Fruit fly (Drosophila melanogaster): Measurements from ENCODE around the gene CG8149.

Gene CG8149

dm6 chr3R:9492100-9492499, 12.4 kb upstream of the CG8149 start:
- TF ChIP-seq dmrt93B (GFP tag; optimal IDR thresholded peaks at IDR 0.05) (no peak), Abd-B (GFP tag; optimal IDR thresholded peaks at IDR 0.05) (no peak), fru (GFP tag; optimal IDR thresholded peaks at IDR 0.05) (no peak), sv (GFP tag; optimal IDR thresholded peaks at IDR 0.05) (no peak), Hnf4 (GFP tag; optimal IDR thresholded peaks at IDR 0.05) (no peak), woc (GFP tag; optimal IDR thresholded peaks at IDR 0.05) (no peak), Sp1 (GFP tag; optimal IDR thresholded peaks at IDR 0.05) (no peak), tai (GFP tag; optimal IDR thresholded peaks at IDR 0.05) (no peak), jim (GFP tag; optimal IDR thresholded peaks at IDR 0.05) (no peak), dsf (GFP tag; optimal IDR thresholded peaks at IDR 0.05; ENCODE audit: borderline replicate concordance) (no peak), OdsH (GFP tag; optimal IDR thresholded peaks at IDR 0.05) (no peak), CrebA (GFP tag; optimal IDR thresholded peaks at IDR 0.05; ENCODE audit: borderline replicate concordance) (no peak), br (GFP tag; optimal IDR thresholded peaks at IDR 0.05) (no peak), usp (GFP tag; optimal IDR thresholded peaks at IDR 0.05) (no peak)

dm6 chr3R:9493627-9494626, 10.5 kb upstream of the CG8149 start, which contains the start of gene CG16779:
CG16779 (minus strand) TSS chr3R:9493677.
- no peak for TF ChIP-seq pan (optimal IDR thresholded peaks at IDR 0.05)
- peak; percentile 13 for TF ChIP-seq Vsx2 (GFP tag; optimal IDR thresholded peaks at IDR 0.05; ENCODE audit: partially characterized antibody)
- no peak for TF ChIP-seq dsf (GFP tag; optimal IDR thresholded peaks at IDR 0.05; ENCODE audit: borderline replicate concordance)
- peak; percentile 9 for TF ChIP-seq br (GFP tag; optimal IDR thresholded peaks at IDR 0.05)
- TF ChIP-seq foxo (GFP tag; optimal IDR thresholded peaks at IDR 0.05): peak in 1 of 2 experiments; percentile 24
- TF ChIP-seq lola (GFP tag; optimal IDR thresholded peaks at IDR 0.05): no peak
- peak; percentile 36 for TF ChIP-seq Dif (GFP tag; optimal IDR thresholded peaks at IDR 0.05; ENCODE audit: partially characterized antibody)
- TF ChIP-seq fru (GFP tag; optimal IDR thresholded peaks at IDR 0.05): peak; percentile 7
- peak in 1 of 2 experiments; percentile 46 for TF ChIP-seq dl (GFP tag; optimal IDR thresholded peaks at IDR 0.05; ENCODE audit: insufficient read depth in 1 of 2, partially characterized antibody in 2 of 2)
- no peak for TF ChIP-seq brk (GFP tag; optimal IDR thresholded peaks at IDR 0.05)
- TF ChIP-seq Hnf4 (GFP tag; optimal IDR thresholded peaks at IDR 0.05): no peak
- TF ChIP-seq Mio (GFP tag; optimal IDR thresholded peaks at IDR 0.05): no peak

DNA sequence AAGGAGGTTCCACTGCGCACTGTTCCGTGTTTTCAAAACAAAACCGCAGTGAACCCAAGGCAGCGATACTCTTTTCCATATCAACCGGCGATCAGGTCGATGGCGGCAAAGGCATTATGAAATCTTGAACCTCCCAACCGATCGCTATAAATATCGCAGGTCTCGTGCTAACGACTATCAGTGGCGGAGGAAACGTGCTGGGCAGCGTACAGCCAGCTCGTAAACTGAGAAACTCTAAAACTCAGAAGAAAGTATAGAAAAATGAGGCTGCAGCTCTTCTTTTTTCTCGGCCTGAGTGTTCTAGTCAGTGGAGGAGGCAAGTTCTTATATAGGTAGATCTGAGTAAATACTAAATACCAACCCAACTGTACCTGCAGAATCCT, 9.8 kb upstream of the CG8149 start, which contains the start of gene phu:
Gene phu (plus strand): TSS at position 175 of the 383 bp plus-strand sequence.
- no peak for TF ChIP-seq woc (GFP tag; optimal IDR thresholded peaks at IDR 0.05)
- TF ChIP-seq h (GFP tag; optimal IDR thresholded peaks at IDR 0.05): no peak
- TF ChIP-seq Hr83 (GFP tag; optimal IDR thresholded peaks at IDR 0.05; ENCODE audit: poor library complexity, severe bottlenecking): no peak
- no peak for TF ChIP-seq dsf (GFP tag; optimal IDR thresholded peaks at IDR 0.05; ENCODE audit: borderline replicate concordance)
- TF ChIP-seq pan (optimal IDR thresholded peaks at IDR 0.05): no peak
- TF ChIP-seq Vsx2 (GFP tag; optimal IDR thresholded peaks at IDR 0.05; ENCODE audit: partially characterized antibody): no peak
- TF ChIP-seq br (GFP tag; optimal IDR thresholded peaks at IDR 0.05): no peak
- no peak for TF ChIP-seq Jra (GFP tag; optimal IDR thresholded peaks at IDR 0.05)
- TF ChIP-seq Abd-B (GFP tag; optimal IDR thresholded peaks at IDR 0.05): no peak
- no peak for TF ChIP-seq jim (GFP tag; optimal IDR thresholded peaks at IDR 0.05)
- TF ChIP-seq fru (GFP tag; optimal IDR thresholded peaks at IDR 0.05): no peak
- no peak for TF ChIP-seq HLH106 (tag; optimal IDR thresholded peaks at IDR 0.05)
- no peak for TF ChIP-seq Dif (GFP tag; optimal IDR thresholded peaks at IDR 0.05; ENCODE audit: partially characterized antibody)
- no peak for TF ChIP-seq rgr (GFP tag; optimal IDR thresholded peaks at IDR 0.05)
- no peak for TF ChIP-seq Hr78 (GFP tag; optimal IDR thresholded peaks at IDR 0.05)
- no peak for TF ChIP-seq sv (GFP tag; optimal IDR thresholded peaks at IDR 0.05)

DNA sequence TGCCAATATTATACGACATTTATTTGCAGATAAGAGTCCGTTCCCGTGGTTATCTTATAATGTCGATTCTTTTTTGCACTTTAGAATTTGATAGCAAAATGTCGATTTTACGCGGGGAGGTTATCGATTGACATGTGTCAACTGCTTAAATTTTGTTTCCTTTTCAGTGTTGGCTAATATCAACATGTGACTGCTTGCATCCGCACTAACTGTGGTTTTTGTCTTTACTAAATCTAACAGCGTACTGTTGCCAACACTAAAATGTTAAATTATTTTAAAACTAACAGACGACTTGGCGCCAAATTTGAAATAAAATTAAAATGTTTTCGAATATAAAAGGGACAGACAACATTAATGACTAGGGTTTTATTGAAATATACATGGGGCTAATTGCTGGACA, 7.7 kb upstream of the CG8149 start:
- TF ChIP-seq fru (GFP tag; optimal IDR thresholded peaks at IDR 0.05) (peak; percentile 55), CrebA (GFP tag; optimal IDR thresholded peaks at IDR 0.05; ENCODE audit: borderline replicate concordance) (peak; percentile 82), dmrt93B (GFP tag; optimal IDR thresholded peaks at IDR 0.05) (peak; percentile 28), GATAd (GFP tag; optimal IDR thresholded peaks at IDR 0.05) (no peak), ey (GFP tag; optimal IDR thresholded peaks at IDR 0.05) (peak; percentile 68), Hnf4 (GFP tag; optimal IDR thresholded peaks at IDR 0.05) (peak; percentile 90), CG9705 (GFP tag; optimal IDR thresholded peaks at IDR 0.05) (peak; percentile 63), HLH106 (tag; optimal IDR thresholded peaks at IDR 0.05) (peak; percentile 75), h (GFP tag; optimal IDR thresholded peaks at IDR 0.05) (peak; percentile 78), Mio (GFP tag; optimal IDR thresholded peaks at IDR 0.05) (no peak), dl (GFP tag; optimal IDR thresholded peaks at IDR 0.05; ENCODE audit: insufficient read depth in 1 of 2, partially characterized antibody in 2 of 2) (no peak), Rel (GFP tag; optimal IDR thresholded peaks at IDR 0.05) (no peak), Rel (tag; optimal IDR thresholded peaks at IDR 0.05) (peak; percentile 49), Jra (GFP tag; optimal IDR thresholded peaks at IDR 0.05) (peak; percentile 75), jim (GFP tag; optimal IDR thresholded peaks at IDR 0.05) (no peak), Dfd (GFP tag; optimal IDR thresholded peaks at IDR 0.05) (no peak), CG32264 (GFP tag; optimal IDR thresholded peaks at IDR 0.05) (peak; percentile 42), psq (GFP tag; optimal IDR thresholded peaks at IDR 0.05) (peak; percentile 42), tai (GFP tag; optimal IDR thresholded peaks at IDR 0.05) (peak; percentile 84), foxo (GFP tag; optimal IDR thresholded peaks at IDR 0.05) (peak in 1 of 2 experiments; percentile 86), N (GFP tag; optimal IDR thresholded peaks at IDR 0.05) (peak; percentile 8), pan (optimal IDR thresholded peaks at IDR 0.05) (no peak), Dif (GFP tag; optimal IDR thresholded peaks at IDR 0.05; ENCODE audit: partially characterized antibody) (no peak), Abd-B (GFP tag; optimal IDR thresholded peaks at IDR 0.05) (no peak), sv (GFP tag; optimal IDR thresholded peaks at IDR 0.05) (peak; percentile 60), woc (GFP tag; optimal IDR thresholded peaks at IDR 0.05) (peak; percentile 18)

All from whole organism, wandering third instar larva.